Worm (Caenorhabditis elegans) whole organism, early embryonic: ENCODE measurements around the gene kin-16.

Source experiments
- B0310.2 ChIP-seq: sonication (generic microtip); optimal IDR thresholded peaks from 2 replicates; lab custom pipeline; 2016; ENCODE audit warnings: mild to moderate bottlenecking, missing genetic modification characterization, missing compliant biosample characterization
- F13C5.2 ChIP-seq: sonication (generic microtip); optimal IDR thresholded peaks from 2 replicates; lab custom pipeline; 2017; ENCODE audit warnings: mild to moderate bottlenecking, missing genetic modification characterization, inconsistent platforms, missing compliant biosample characterization
- ama-1 ChIP-seq: fragments of 150-350 bp; optimal IDR thresholded peaks from 2 replicates; lab custom pipeline; 2014
- ceh-13 ChIP-seq: fragments of 200-800 bp; sonication (Bioruptor generic); optimal IDR thresholded peaks from 2 replicates; lab custom pipeline; 2018; ENCODE audit warnings: mild to moderate bottlenecking, missing genetic modification characterization, missing compliant biosample characterization
- flt-1 ChIP-seq: fragments of 200-800 bp; sonication (Bioruptor generic); IDR thresholded peaks from 2 replicates; pipeline ENCODE4 v1.3.6; 2022; ENCODE audit warnings: missing genetic modification characterization, missing compliant biosample characterization
- hmbx-1 ChIP-seq: sonication (generic microtip); optimal IDR thresholded peaks from 2 replicates; lab custom pipeline; 2016; ENCODE audit warnings: mild to moderate bottlenecking, missing genetic modification characterization, missing compliant biosample characterization
- hmg-4 ChIP-seq: fragments of 200-800 bp; sonication (Bioruptor generic); optimal IDR thresholded peaks from 2 replicates; lab custom pipeline; 2018; ENCODE audit warnings: mild to moderate bottlenecking, missing genetic modification characterization, missing compliant biosample characterization
- hnd-1 ChIP-seq: sonication (generic microtip); optimal IDR thresholded peaks from 2 replicates; lab custom pipeline; 2016; ENCODE audit warnings: missing genetic modification characterization, missing compliant biosample characterization
- pes-1 ChIP-seq: fragments of 200-800 bp; sonication (Bioruptor generic); IDR thresholded peaks from 2 replicates; pipeline ENCODE4 v1.3.6; 2022; ENCODE audit warnings: missing genetic modification reagents, missing genetic modification characterization, missing compliant biosample characterization
- scrt-1 ChIP-seq: fragments of 200-800 bp; sonication (Bioruptor generic); IDR thresholded peaks from 2 replicates; pipeline ENCODE4 v1.3.6; 2022; ENCODE audit warnings: missing genetic modification characterization, missing compliant biosample characterization
- sea-1 ChIP-seq: fragments of 200-800 bp; sonication (Bioruptor generic); conservative IDR thresholded peaks from 2 replicates; pipeline ENCODE4 v1.3.6; 2022; ENCODE audit warnings: missing genetic modification characterization, missing compliant biosample characterization
- tbx-11 ChIP-seq: fragments of 200-800 bp; sonication (Bioruptor generic); IDR thresholded peaks from 2 replicates; pipeline ENCODE4 v1.3.6; 2022; ENCODE audit warnings: missing genetic modification characterization, missing compliant biosample characterization
- tra-4 ChIP-seq: sonication (generic microtip); optimal IDR thresholded peaks from 2 replicates; lab custom pipeline; 2017; ENCODE audit warnings: missing genetic modification characterization, missing compliant biosample characterization

ce11 chrII:9403846-9404245, 32.1 kb downstream of the kin-16 start, which contains the start of gene Y51B9A.5:
- TF ChIP-seq ama-1 (lab: Kevin White, UChicago) (no peak), F13C5.2 (tag; lab: Kevin White, UChicago) (no peak), scrt-1 (GFP tag; lab: Robert Waterston, UW) (no peak), tbx-11 (GFP tag; lab: Robert Waterston, UW) (no peak), B0310.2 (no peak), tra-4 (tag; lab: Kevin White, UChicago) (no peak), sea-1 (GFP tag; lab: Robert Waterston, UW) (no peak), hnd-1 (tag; lab: Kevin White, UChicago) (no peak), flt-1 (GFP tag; lab: Robert Waterston, UW) (no peak), pes-1 (GFP tag; lab: Robert Waterston, UW) (no peak), hmg-4 (GFP tag; lab: Kevin White, UChicago) (no peak), hmbx-1 (tag; lab: Kevin White, UChicago) (no peak), ceh-13 (no peak)
